Fruit fly (Drosophila melanogaster): ENCODE data around the gene msi.

msi gene

dm6 chr3R:25646882-25647518 lies 131.1 kb downstream of the msi start (continued):
- TF ChIP-seq NC2β (GFP tag; optimal IDR thresholded peaks at IDR 0.05) (peak; percentile 89), nmo (GFP tag; optimal IDR thresholded peaks at IDR 0.05) (peak; percentile 96), CG11696 (GFP tag; IDR thresholded peaks at IDR 0.05) (no peak), wdn (GFP tag; IDR thresholded peaks at IDR 0.05) (peak; percentile 86), Oaz (GFP tag; IDR thresholded peaks at IDR 0.05) (peak; percentile 82; the same call in 1 of the 2 replicates), peb (GFP tag; IDR thresholded peaks at IDR 0.05) (peak; percentile 76), fd3F (GFP tag; optimal IDR thresholded peaks at IDR 0.05) (peak; percentile 82), bowl (GFP tag; IDR thresholded peaks at IDR 0.05) (peak; percentile 79; the same call in 1 of the 2 replicates), CG10209 (GFP tag; optimal IDR thresholded peaks at IDR 0.05) (peak; percentile 91), CG9215 (GFP tag; IDR thresholded peaks at IDR 0.05) (peak; percentile 94), CG6765 (GFP tag; optimal IDR thresholded peaks at IDR 0.05) (peak; percentile 81), ftz-f1 (GFP tag; optimal IDR thresholded peaks at IDR 0.05) (peak; percentile 81), Blimp-1 (GFP tag; optimal IDR thresholded peaks at IDR 0.05) (peak; percentile 80), jing (GFP tag; optimal IDR thresholded peaks at IDR 0.05) (peak; percentile 73), sens (GFP tag) (peak; percentile 99), NfI (GFP tag; optimal IDR thresholded peaks at IDR 0.05) (peak; percentile 93), p53 (GFP tag; optimal IDR thresholded peaks at IDR 0.05) (peak; percentile 91), CG8944 (GFP tag; optimal IDR thresholded peaks at IDR 0.05) (peak; percentile 96), Ets65A (GFP tag) (peak; percentile 100), sna (GFP tag; IDR thresholded peaks at IDR 0.05; ENCODE audit: partially characterized antibody) (peak; percentile 96), sqz (GFP tag; optimal IDR thresholded peaks at IDR 0.05) (peak; percentile 57), sens-2 (GFP tag; IDR thresholded peaks at IDR 0.05) (peak; percentile 80), stc (GFP tag; IDR thresholded peaks at IDR 0.05) (peak; percentile 76), CG6854 (GFP tag; optimal IDR thresholded peaks at IDR 0.05) (peak; percentile 65), Max (GFP tag; optimal IDR thresholded peaks at IDR 0.05) (peak; percentile 90), hbn (GFP tag; IDR thresholded peaks at IDR 0.05; ENCODE audit: partially characterized antibody) (peak; percentile 87), CG8290 (GFP tag; optimal IDR thresholded peaks at IDR 0.05) (peak; percentile 95), CG8290 (tag; optimal IDR thresholded peaks at IDR 0.05) (peak; percentile 44 to 95), Dref (GFP tag; IDR thresholded peaks at IDR 0.05) (peak; percentile 47), CG11504 (tag; optimal IDR thresholded peaks at IDR 0.05) (peak; percentile 92), CG6654 (GFP tag; optimal IDR thresholded peaks at IDR 0.05) (peak; percentile 28), ro (GFP tag; IDR thresholded peaks at IDR 0.05) (peak; percentile 76), sisA (GFP tag; IDR thresholded peaks at IDR 0.05) (peak; percentile 94), zen (tag; optimal IDR thresholded peaks at IDR 0.05) (peak; percentile 83), Pdp1 (GFP tag; optimal IDR thresholded peaks at IDR 0.05) (peak; percentile 87 to 96), cg (GFP tag; optimal IDR thresholded peaks at IDR 0.05) (peak; percentile 97), PHDP (tag; optimal IDR thresholded peaks at IDR 0.05) (peak; percentile 89), CG17385 (GFP tag; optimal IDR thresholded peaks at IDR 0.05) (peak; percentile 85), CG13296 (GFP tag; optimal IDR thresholded peaks at IDR 0.05) (peak; percentile 89), D19A (tag; optimal IDR thresholded peaks at IDR 0.05) (peak; percentile 68), chn (GFP tag; optimal IDR thresholded peaks at IDR 0.05) (peak; percentile 95), dati (GFP tag; IDR thresholded peaks at IDR 0.05) (0 out of 2 replicates have a peak, but pooled peaks have one; percentile 40), Kr (GFP tag; optimal IDR thresholded peaks at IDR 0.05) (peak; percentile 74), CG15479 (GFP tag; optimal IDR thresholded peaks at IDR 0.05) (peak; percentile 80), CG5180 (GFP tag; optimal IDR thresholded peaks at IDR 0.05) (peak; percentile 77), CG12299 (tag; optimal IDR thresholded peaks at IDR 0.05) (peak; percentile 86), CG11723 (GFP tag; optimal IDR thresholded peaks at IDR 0.05) (peak; percentile 90), Dip2 (GFP tag; IDR thresholded peaks at IDR 0.05) (peak; percentile 54; the same call in 1 of the 2 replicates), CG12942 (GFP tag; optimal IDR thresholded peaks at IDR 0.05) (peak; percentile 92), maf-S (GFP tag; optimal IDR thresholded peaks at IDR 0.05) (peak; percentile 95)
